Worm (Caenorhabditis elegans) whole organism, L2 larva: Measurements from ENCODE around the gene bath-39.

Source experiments
- C34F6.9 ChIP-seq: fragments of 150-350 bp; optimal IDR thresholded peaks from 2 replicates; lab custom pipeline; 2014; ENCODE audit warnings: missing biosample characterization, missing genetic modification characterization
- F13H6.1 ChIP-seq: sonication (generic microtip); optimal IDR thresholded peaks from 2 replicates; lab custom pipeline; 2016; ENCODE audit warnings: missing genetic modification characterization, missing compliant biosample characterization
- R02D3.7 ChIP-seq: fragments of 150-350 bp; optimal IDR thresholded peaks from 2 replicates; lab custom pipeline; 2014; ENCODE audit warnings: missing biosample characterization, missing genetic modification characterization
- Y55F3AM.14 ChIP-seq: fragments of 200-800 bp; sonication (Bioruptor generic); optimal IDR thresholded peaks from 2 replicates; lab custom pipeline; 2018; ENCODE audit warnings: mild to moderate bottlenecking, missing genetic modification characterization, missing compliant biosample characterization
- ZK546.5 ChIP-seq: sonication (generic microtip); optimal IDR thresholded peaks from 2 replicates; lab custom pipeline; 2017; ENCODE audit warnings: missing biosample characterization, missing genetic modification characterization
- alr-1 ChIP-seq: fragments of 150-350 bp; optimal IDR thresholded peaks from 2 replicates; lab custom pipeline; 2014; ENCODE audit warnings: missing biosample characterization, missing genetic modification characterization
- aly-2 ChIP-seq: fragments of 150-350 bp; optimal IDR thresholded peaks from 2 replicates; lab custom pipeline; 2014; ENCODE audit warnings: missing biosample characterization, missing genetic modification characterization
- ama-1 ChIP-seq: fragments of 150-350 bp; optimal IDR thresholded peaks from 2 replicates; lab custom pipeline; 2018; ENCODE audit warnings: inconsistent platforms
- blmp-1 ChIP-seq: sonication (generic microtip); optimal IDR thresholded peaks from 2 replicates; lab custom pipeline; 2017; ENCODE audit warnings: missing genetic modification characterization, mild to moderate bottlenecking, missing compliant biosample characterization, antibody characterized with exemption, moderate library complexity; ENCODE audit not compliant: insufficient read depth
- ceh-16 ChIP-seq: fragments of 150-350 bp; optimal IDR thresholded peaks from 2 replicates; lab custom pipeline; 2014; ENCODE audit warnings: missing biosample characterization, missing genetic modification characterization
- ceh-82 ChIP-seq: fragments of 150-350 bp; optimal IDR thresholded peaks from 2 replicates; lab custom pipeline; 2014; ENCODE audit warnings: missing biosample characterization, missing genetic modification characterization
- crh-2 ChIP-seq: sonication (generic microtip); optimal IDR thresholded peaks from 2 replicates; lab custom pipeline; 2017; ENCODE audit warnings: missing biosample characterization, missing genetic modification characterization
- dmd-4 ChIP-seq: sonication (generic microtip); optimal IDR thresholded peaks from 2 replicates; lab custom pipeline; 2017; ENCODE audit warnings: missing biosample characterization, missing genetic modification characterization
- egl-27 ChIP-seq: sonication (generic microtip); optimal IDR thresholded peaks from 3 replicates; lab custom pipeline; 2017; ENCODE audit warnings: missing biosample characterization, missing genetic modification reagents, missing genetic modification characterization
- elt-1 ChIP-seq: fragments of 150-350 bp; optimal IDR thresholded peaks from 2 replicates; lab custom pipeline; 2014; ENCODE audit warnings: missing biosample characterization, missing genetic modification characterization
- elt-3 ChIP-seq: sonication (generic microtip); optimal IDR thresholded peaks from 2 replicates; lab custom pipeline; 2017; ENCODE audit warnings: missing biosample characterization, missing genetic modification characterization
- fos-1 ChIP-seq: fragments of 150-350 bp; optimal IDR thresholded peaks from 2 replicates; lab custom pipeline; 2014; ENCODE audit warnings: missing biosample characterization, missing genetic modification characterization
- gmeb-1 ChIP-seq: fragments of 150-350 bp; optimal IDR thresholded peaks from 2 replicates; lab custom pipeline; 2014; ENCODE audit warnings: missing biosample characterization, missing genetic modification characterization
- lin-11 ChIP-seq: fragments of 150-350 bp; sonication (generic microtip); optimal IDR thresholded peaks from 2 replicates; lab custom pipeline; 2014; ENCODE audit warnings: missing biosample characterization, missing genetic modification characterization, inconsistent platforms, mixed read lengths
- lin-13 ChIP-seq: fragments of 150-350 bp; optimal IDR thresholded peaks from 2 replicates; lab custom pipeline; 2014; ENCODE audit warnings: missing biosample characterization, missing genetic modification reagents, missing genetic modification characterization
- lin-39 ChIP-seq: fragments of 150-350 bp; optimal IDR thresholded peaks from 2 replicates; lab custom pipeline; 2014; ENCODE audit warnings: missing biosample characterization, missing genetic modification reagents, missing genetic modification characterization
- lsy-2 ChIP-seq, 2 experiments: fragments of 150-350 bp in 1 of 2; sonication (generic microtip) in 1 of 2; optimal IDR thresholded peaks; 2 replicates each; lab custom pipeline; 2014 to 2017; ENCODE audit warnings: missing biosample characterization in 2 of 2, missing genetic modification characterization in 2 of 2
- mab-5 ChIP-seq: fragments of 150-350 bp; optimal IDR thresholded peaks from 2 replicates; lab custom pipeline; 2014; ENCODE audit warnings: missing biosample characterization, missing genetic modification characterization
- mbf-1 ChIP-seq: sonication (generic microtip); optimal IDR thresholded peaks from 2 replicates; lab custom pipeline; 2017; ENCODE audit warnings: missing biosample characterization, missing genetic modification characterization
- mdl-1 ChIP-seq, 2 experiments: fragments of 150-350 bp in 1 of 2; sonication (generic microtip) in 1 of 2; optimal IDR thresholded peaks; 2 replicates each; lab custom pipeline; 2017; ENCODE audit warnings: missing biosample characterization in 2 of 2, missing genetic modification characterization in 2 of 2
- nhr-10 ChIP-seq: sonication (generic microtip); optimal IDR thresholded peaks from 2 replicates; lab custom pipeline; 2017; ENCODE audit warnings: missing biosample characterization, missing genetic modification characterization
- nhr-11 ChIP-seq: fragments of 150-350 bp; optimal IDR thresholded peaks from 2 replicates; lab custom pipeline; 2014; ENCODE audit warnings: missing biosample characterization, missing genetic modification characterization
- nhr-12 ChIP-seq: fragments of 150-350 bp; optimal IDR thresholded peaks from 2 replicates; lab custom pipeline; 2014; ENCODE audit warnings: missing biosample characterization, missing genetic modification characterization
- nhr-129 ChIP-seq: fragments of 150-350 bp; optimal IDR thresholded peaks from 2 replicates; lab custom pipeline; 2014; ENCODE audit warnings: missing biosample characterization, missing genetic modification characterization
- nhr-21 ChIP-seq: fragments of 150-350 bp; optimal IDR thresholded peaks from 2 replicates; lab custom pipeline; 2014; ENCODE audit warnings: missing biosample characterization, missing genetic modification characterization
- nhr-23 ChIP-seq: fragments of 150-350 bp; optimal IDR thresholded peaks from 2 replicates; lab custom pipeline; 2014; ENCODE audit warnings: missing biosample characterization, missing genetic modification reagents, missing genetic modification characterization
- nhr-237 ChIP-seq: fragments of 150-350 bp; optimal IDR thresholded peaks from 2 replicates; lab custom pipeline; 2014; ENCODE audit warnings: missing biosample characterization, missing genetic modification characterization
- nhr-25 ChIP-seq: fragments of 150-350 bp; sonication (generic microtip); optimal IDR thresholded peaks from 3 replicates; lab custom pipeline; 2014; ENCODE audit warnings: missing biosample characterization, missing genetic modification characterization
- nhr-6 ChIP-seq: fragments of 150-350 bp; optimal IDR thresholded peaks from 2 replicates; lab custom pipeline; 2014; ENCODE audit warnings: missing biosample characterization, missing genetic modification characterization
- nhr-77 ChIP-seq: fragments of 150-350 bp; optimal IDR thresholded peaks from 2 replicates; lab custom pipeline; 2014; ENCODE audit warnings: missing biosample characterization, missing genetic modification characterization
- peb-1 ChIP-seq: fragments of 150-350 bp; optimal IDR thresholded peaks from 2 replicates; lab custom pipeline; 2014; ENCODE audit warnings: missing biosample characterization, missing genetic modification characterization
- sem-4 ChIP-seq: fragments of 150-350 bp; optimal IDR thresholded peaks from 2 replicates; lab custom pipeline; 2014; ENCODE audit warnings: missing biosample characterization, missing genetic modification reagents, missing genetic modification characterization
- skn-1 ChIP-seq: sonication (generic microtip); optimal IDR thresholded peaks from 2 replicates; lab custom pipeline; 2017; ENCODE audit warnings: missing biosample characterization, missing genetic modification characterization
- sma-3 ChIP-seq: sonication (generic microtip); optimal IDR thresholded peaks from 2 replicates; lab custom pipeline; 2016; ENCODE audit warnings: missing genetic modification reagents, missing genetic modification characterization, missing compliant biosample characterization
- sma-9 ChIP-seq, 2 experiments: fragments of 150-350 bp in 1 of 2; sonication (generic microtip) in 1 of 2; optimal IDR thresholded peaks; 2 replicates each; lab custom pipeline; 2014 to 2016; ENCODE audit warnings: missing genetic modification characterization in 2 of 2, mild to moderate bottlenecking in 1 of 2, missing biosample characterization in 1 of 2, missing compliant biosample characterization in 1 of 2, missing genetic modification reagents in 1 of 2, moderate library complexity in 1 of 2
- snpc-4 ChIP-seq: fragments of 150-350 bp; optimal IDR thresholded peaks from 2 replicates; lab custom pipeline; 2014; ENCODE audit warnings: missing biosample characterization, missing genetic modification characterization
- unc-39 ChIP-seq: fragments of 150-350 bp; optimal IDR thresholded peaks from 2 replicates; lab custom pipeline; 2014; ENCODE audit warnings: missing biosample characterization, missing genetic modification characterization
- unc-55 ChIP-seq: fragments of 150-350 bp; sonication (generic microtip); optimal IDR thresholded peaks from 3 replicates; lab custom pipeline; 2014; ENCODE audit warnings: missing biosample characterization, missing genetic modification reagents, missing genetic modification characterization
- unc-62 ChIP-seq: fragments of 150-350 bp; optimal IDR thresholded peaks from 2 replicates; lab custom pipeline; 2014; ENCODE audit warnings: missing biosample characterization, missing genetic modification reagents, missing genetic modification characterization
- zag-1 ChIP-seq: fragments of 150-350 bp; optimal IDR thresholded peaks from 2 replicates; lab custom pipeline; 2014; ENCODE audit warnings: missing biosample characterization, missing genetic modification characterization
- ztf-1 ChIP-seq: fragments of 200-800 bp; sonication (Bioruptor generic); conservative IDR thresholded peaks from 2 replicates; pipeline ENCODE4 v1.3.6; 2022; ENCODE audit warnings: missing genetic modification characterization, missing compliant biosample characterization
- ztf-11 ChIP-seq: sonication (generic microtip); optimal IDR thresholded peaks from 2 replicates; lab custom pipeline; 2017; ENCODE audit warnings: missing biosample characterization, missing genetic modification characterization
- ztf-4 ChIP-seq: fragments of 150-350 bp; optimal IDR thresholded peaks from 2 replicates; lab custom pipeline; 2014; ENCODE audit warnings: missing biosample characterization, missing genetic modification characterization

Gene bath-39

DNA sequence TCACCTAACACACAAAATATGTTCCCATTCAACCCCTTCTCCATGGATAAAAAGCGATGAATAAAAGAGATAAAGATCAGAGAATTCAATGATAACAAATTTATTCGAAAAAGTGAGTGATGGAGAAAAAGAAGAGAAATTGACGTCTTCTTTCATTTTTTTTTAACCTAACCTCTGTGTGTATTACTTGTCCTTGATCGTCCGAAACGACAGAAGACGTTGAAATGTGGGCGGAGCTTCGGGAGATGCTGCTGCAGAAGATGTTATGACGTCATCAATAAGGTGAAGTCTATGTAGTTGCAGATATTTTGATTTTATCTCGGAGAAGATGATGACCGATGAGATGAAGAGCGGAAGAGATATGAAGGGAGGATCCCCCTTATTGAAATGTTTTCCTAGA is 30.6 kb downstream of the bath-39 start, which contains the start of gene T10G3.3:
TSS of gene T10G3.3 (minus strand) at position 370 of the 400 bp plus-strand sequence.
- TF ChIP-seq R02D3.7 (tag; lab: Kevin White, UChicago) (no peak), ztf-1 (GFP tag; lab: Robert Waterston, UW) (no peak), ceh-16 (tag; lab: Kevin White, UChicago) (peak; percentile 57), sma-9 (GFP tag; optimal IDR thresholded peaks at IDR 0.05; lab: Kevin White, UChicago) (peak; percentile 55), sma-9 (tag; optimal IDR thresholded peaks at IDR 0.05; lab: Kevin White, UChicago) (no peak), elt-1 (tag; lab: Kevin White, UChicago) (peak; percentile 43), blmp-1 (tag; lab: Kevin White, UChicago) (peak; percentile 70), egl-27 (peak; percentile 13), elt-3 (tag; lab: Kevin White, UChicago) (no peak), nhr-21 (tag; lab: Kevin White, UChicago) (peak; percentile 4), ama-1 (no peak), fos-1 (tag; lab: Kevin White, UChicago) (peak; percentile 51), nhr-25 (tag; lab: Kevin White, UChicago) (peak; percentile 61), nhr-77 (tag; lab: Kevin White, UChicago) (no peak)

DNA sequence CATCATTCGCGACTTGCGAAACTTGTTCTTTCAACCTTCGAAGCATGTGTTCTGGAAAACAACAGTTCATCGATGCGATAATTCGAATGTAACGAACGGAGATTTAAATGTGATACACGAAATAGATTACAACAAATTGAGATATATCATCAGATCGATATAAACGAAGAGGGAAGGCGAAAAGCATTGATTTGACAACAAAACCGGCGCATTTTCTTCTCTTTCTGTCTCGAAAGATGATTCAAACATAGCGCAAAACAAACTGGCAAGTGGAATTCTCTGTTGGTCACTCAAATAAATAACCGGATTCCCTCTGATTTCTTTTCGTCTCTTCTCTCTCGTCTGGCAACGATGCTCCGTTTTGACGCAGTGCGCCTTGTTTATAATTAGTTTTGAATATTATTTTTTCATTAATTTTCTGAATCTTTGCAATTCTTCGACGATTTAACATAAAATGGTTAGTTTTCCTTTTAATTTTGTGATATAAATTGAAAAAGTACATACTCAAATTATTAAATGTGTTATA is 38.1 kb downstream of the bath-39 start, which contains the start of the genes eea-1 and gut-2:
TSS of gene eea-1 (minus strand) at position 51 of the 526 bp plus-strand sequence.
TSS of gene gut-2 (plus strand) at position 369 of the 526 bp plus-strand sequence.
- TF ChIP-seq peb-1 = no peak
- TF ChIP-seq sem-4 (tag; lab: Kevin White, UChicago) = no peak
- no peak for TF ChIP-seq nhr-23
- no peak for TF ChIP-seq elt-1 (tag; lab: Kevin White, UChicago)
- no peak for TF ChIP-seq skn-1
- TF ChIP-seq ztf-4 (tag; lab: Kevin White, UChicago) = peak; percentile 21
- TF ChIP-seq mab-5 (tag; lab: Kevin White, UChicago) = peak; percentile 58
- peak; percentile 56 for TF ChIP-seq fos-1 (tag; lab: Kevin White, UChicago)
- TF ChIP-seq blmp-1 (tag; lab: Kevin White, UChicago) = no peak
- TF ChIP-seq sma-9 (GFP tag; optimal IDR thresholded peaks at IDR 0.05; lab: Kevin White, UChicago) = peak; percentile 76
- no peak for TF ChIP-seq sma-9 (tag; optimal IDR thresholded peaks at IDR 0.05; lab: Kevin White, UChicago)
- peak; percentile 77 for TF ChIP-seq nhr-25 (tag; lab: Kevin White, UChicago)
- TF ChIP-seq ama-1 = no peak
- TF ChIP-seq lin-11 (tag; lab: Kevin White, UChicago) = peak; percentile 15
- TF ChIP-seq F13H6.1 (tag; lab: Kevin White, UChicago) = peak; percentile 81
- no peak for TF ChIP-seq zag-1 (tag; lab: Kevin White, UChicago)
- no peak for TF ChIP-seq nhr-10 (tag; lab: Kevin White, UChicago)
- peak; percentile 20 for TF ChIP-seq egl-27
- no peak for TF ChIP-seq mbf-1
- TF ChIP-seq gmeb-1 (tag; lab: Kevin White, UChicago) = peak; percentile 42
- no peak for TF ChIP-seq ztf-11 (tag; lab: Kevin White, UChicago)
- TF ChIP-seq ztf-1 (GFP tag; lab: Robert Waterston, UW) = no peak
- TF ChIP-seq unc-55 = peak; percentile 72
- no peak for TF ChIP-seq mdl-1 (tag; optimal IDR thresholded peaks at IDR 0.05; lab: Kevin White, UChicago)
- no peak for TF ChIP-seq unc-62 (GFP tag; lab: Kevin White, UChicago)
- TF ChIP-seq lin-39 (tag; lab: Kevin White, UChicago) = no peak
- TF ChIP-seq lin-13 (GFP tag; lab: Kevin White, UChicago) = peak; percentile 51
- TF ChIP-seq crh-2 (tag; lab: Kevin White, UChicago) = peak; percentile 61
- no peak for TF ChIP-seq nhr-77 (tag; lab: Kevin White, UChicago)
- TF ChIP-seq nhr-237 (tag; lab: Kevin White, UChicago) = no peak
- TF ChIP-seq R02D3.7 (tag; lab: Kevin White, UChicago) = no peak
- no peak for TF ChIP-seq nhr-12 (tag; lab: Kevin White, UChicago)
- TF ChIP-seq nhr-11 = no peak
- TF ChIP-seq snpc-4 (tag; lab: Kevin White, UChicago) = peak; percentile 54
- no peak for TF ChIP-seq ZK546.5
- TF ChIP-seq C34F6.9 (tag; lab: Kevin White, UChicago) = peak; percentile 86
- TF ChIP-seq nhr-21 (tag; lab: Kevin White, UChicago) = peak; percentile 72
- no peak for TF ChIP-seq Y55F3AM.14 (GFP tag; lab: Kevin White, UChicago)
- TF ChIP-seq alr-1 = no peak
- TF ChIP-seq unc-39 (tag; lab: Kevin White, UChicago) = no peak
- TF ChIP-seq nhr-129 (tag; lab: Kevin White, UChicago) = peak; percentile 56
- no peak for TF ChIP-seq ceh-82
- TF ChIP-seq lsy-2 (tag; optimal IDR thresholded peaks at IDR 0.05; lab: Kevin White, UChicago) = peak; percentile 29 to 76
- TF ChIP-seq nhr-6 (tag; lab: Kevin White, UChicago) = no peak
- peak; percentile 67 for TF ChIP-seq sma-3 (GFP tag; lab: Kevin White, UChicago)
- TF ChIP-seq dmd-4 = no peak
- no peak for TF ChIP-seq aly-2 (tag; lab: Kevin White, UChicago)
- TF ChIP-seq elt-3 (tag; lab: Kevin White, UChicago) = no peak
- no peak for TF ChIP-seq ceh-16 (tag; lab: Kevin White, UChicago)
